Fruit fly (Drosophila melanogaster): ENCODE results near the gene CG1640.

dm6 chrX:13323526-13323925 is 46.9 kb upstream of the CG1640 start:
- TF ChIP-seq salr (GFP tag; optimal IDR thresholded peaks at IDR 0.05), result no peak
- no peak for TF ChIP-seq CG16779 (tag; optimal IDR thresholded peaks at IDR 0.05)
- no peak for TF ChIP-seq CG31627 (GFP tag; optimal IDR thresholded peaks at IDR 0.05)
- TF ChIP-seq CG6276 (GFP tag; optimal IDR thresholded peaks at IDR 0.05), result no peak
- TF ChIP-seq Lpt (GFP tag; optimal IDR thresholded peaks at IDR 0.05), result no peak
- TF ChIP-seq spab (GFP tag; optimal IDR thresholded peaks at IDR 0.05), result no peak
